Fruit fly (Drosophila melanogaster) ovary, adult (tissue): ENCODE data around the gene CG7896.

ENCODE experiments used
- CG17801 ChIP-seq: fragments of 200-800 bp; optimal IDR thresholded peaks from 2 replicates; lab custom pipeline; 2019; ENCODE audit warnings: missing biosample characterization, mild to moderate bottlenecking, missing genetic modification characterization, moderate library complexity; ENCODE audit not compliant: partially characterized antibody

The CG7896 gene

DNA sequence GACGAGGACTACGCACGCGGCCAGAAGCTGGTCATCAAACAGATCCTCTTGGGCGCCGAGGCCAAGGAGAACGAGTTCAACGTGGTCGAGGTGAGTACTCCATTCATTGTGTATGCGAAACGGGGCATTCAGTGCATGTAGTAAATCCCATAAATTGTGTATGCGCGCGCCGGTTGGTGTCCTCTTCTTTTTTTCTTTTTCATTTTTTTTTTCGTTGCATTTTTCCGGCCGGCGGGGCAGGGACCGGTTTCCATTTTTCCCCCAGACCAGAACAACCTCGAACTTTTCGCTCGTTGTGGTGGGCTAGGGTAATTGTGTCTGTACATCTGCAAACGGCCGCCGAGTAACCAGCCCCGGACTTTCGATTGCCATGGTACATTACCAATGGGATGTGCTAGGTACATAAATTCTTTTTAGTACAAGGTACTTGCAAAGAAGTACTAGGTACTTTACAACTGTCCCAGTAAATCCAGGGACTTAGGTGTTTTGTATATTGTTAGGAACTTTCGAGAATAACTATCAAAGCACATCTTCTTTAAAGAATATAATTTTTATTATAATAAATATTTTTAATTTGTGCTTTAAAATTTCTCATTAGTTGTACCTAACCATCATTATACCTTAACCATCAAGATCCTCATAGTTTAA, 22.2 kb downstream of the CG7896 start:
- no peak for TF ChIP-seq CG17801

- no peak for TF ChIP-seq CG17801
Observed at dm6 chr3R:30009173-30009572, 25.9 kb downstream of the CG7896 start, which contains the start of gene CG7912. TSS of gene CG7912 (minus strand) at chr3R:30009189.

DNA sequence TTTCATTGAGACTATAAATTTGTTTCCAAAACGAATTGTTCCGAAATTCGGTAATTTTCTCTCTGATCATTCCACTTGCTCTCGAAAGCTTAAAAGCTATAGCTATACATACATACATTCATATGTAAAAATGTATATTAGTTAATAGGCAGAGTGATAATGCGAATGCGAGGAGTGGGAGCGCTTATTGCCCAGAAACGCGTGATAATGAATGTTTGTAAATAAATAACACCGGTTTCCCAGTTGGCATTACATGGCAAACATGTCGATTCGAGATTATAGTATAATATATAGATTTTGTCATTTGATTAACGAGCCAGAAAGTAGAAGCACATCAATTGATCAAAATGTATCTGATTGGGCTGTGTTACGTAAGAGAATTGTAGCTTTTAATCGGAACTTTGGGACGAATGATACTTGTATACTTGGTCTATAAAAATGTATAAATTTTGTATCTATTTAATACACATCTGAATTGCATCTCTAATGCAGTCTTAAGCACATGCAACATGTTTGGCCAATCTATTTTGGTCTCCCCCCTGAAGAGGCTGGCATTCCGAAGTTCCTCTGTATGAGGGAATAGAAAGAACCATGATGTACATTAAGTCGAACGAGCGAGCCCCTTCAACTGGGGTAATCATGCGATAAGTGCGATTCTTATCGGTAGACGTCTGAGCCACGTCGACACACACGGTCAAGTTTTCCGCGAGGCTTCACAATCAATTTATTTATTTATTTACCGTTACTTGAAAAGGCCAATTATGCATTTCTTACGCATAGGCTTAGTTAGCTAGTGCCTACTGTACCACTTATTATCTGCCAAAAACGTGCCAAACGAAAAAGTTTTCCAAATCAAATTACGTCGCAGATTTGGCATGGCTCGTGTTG, 29.6 kb downstream of the CG7896 start:
- no peak for TF ChIP-seq CG17801

- TF ChIP-seq CG17801: no peak
Observed at dm6 chr3R:30013909-30014308, 30.7 kb downstream of the CG7896 start.

dm6 chr3R:30014480-30014879, 31.3 kb downstream of the CG7896 start:
- no peak for TF ChIP-seq CG17801

dm6 chr3R:30014977-30015514, 31.8 kb downstream of the CG7896 start, which contains the start of gene CG7920:
TSS of gene CG7920 (minus strand) at chr3R:30015284.
- TF ChIP-seq CG17801: peak; percentile 60

dm6 chr3R:30021009-30021408, 37.8 kb downstream of the CG7896 start:
- no peak for TF ChIP-seq CG17801

dm6 chr3R:30021559-30022451, 38.6 kb downstream of the CG7896 start, which contains the start of gene Mgat2:
TSS of gene Mgat2 (minus strand) at chr3R:30022221.
- peak; percentile 36 for TF ChIP-seq CG17801

DNA sequence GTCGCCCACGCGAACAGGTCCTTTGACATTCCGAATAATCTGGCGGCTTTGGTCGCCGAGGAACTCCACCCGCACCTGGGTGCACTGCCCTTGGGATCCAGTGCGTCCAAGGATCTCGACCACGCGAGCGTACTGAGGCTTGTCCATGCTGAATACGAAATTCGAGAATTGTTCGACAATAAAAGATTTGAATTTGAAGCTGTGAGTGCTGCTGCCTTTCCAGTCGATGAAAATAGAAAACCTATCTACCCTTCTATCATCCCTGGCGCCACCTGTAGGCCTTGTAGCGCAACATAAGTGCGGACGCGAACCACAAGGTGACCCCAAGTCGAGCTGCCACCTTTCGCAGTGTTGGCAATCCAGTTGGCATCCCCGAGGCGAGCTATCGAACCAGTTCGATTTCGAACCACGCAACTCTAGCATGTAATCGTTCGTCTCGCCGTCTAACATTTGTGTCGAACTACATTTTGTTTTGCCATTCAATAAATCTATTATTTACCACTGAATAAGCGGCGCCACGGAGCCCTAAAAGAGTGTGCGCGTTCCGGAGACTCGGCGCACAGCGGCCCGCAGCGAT, 39.3 kb downstream of the CG7896 start, which contains the start of the genes RpS28a and Axn:
Gene RpS28a (minus strand): TSS at position 197 of the 577 bp plus-strand sequence.
Gene Axn (plus strand): TSS at position 391 of the 577 bp plus-strand sequence.
- TF ChIP-seq CG17801: no peak

dm6 chr3R:30023445-30023844, 40.2 kb downstream of the CG7896 start:
- TF ChIP-seq CG17801: no peak

DNA sequence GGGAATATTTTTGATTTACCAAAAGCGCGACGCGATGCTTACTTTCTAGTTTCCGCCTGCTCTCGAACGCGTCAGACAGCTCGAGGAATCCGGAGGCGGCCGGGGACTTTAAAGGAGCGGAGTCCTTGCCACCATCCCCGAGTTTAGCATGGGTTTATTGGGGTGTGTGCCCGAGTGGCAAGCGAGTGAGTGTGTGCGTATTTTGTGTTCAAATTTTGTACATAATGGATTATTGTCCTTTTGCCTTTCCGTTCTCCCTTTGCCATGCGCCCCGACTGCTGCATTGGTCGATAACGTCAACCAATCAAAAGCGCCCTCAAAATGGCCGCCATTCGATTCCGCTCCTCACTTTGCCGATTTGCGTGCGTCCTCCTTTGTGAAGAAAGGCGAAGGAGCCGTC, 46.8 kb downstream of the CG7896 start:
- TF ChIP-seq CG17801: no peak

dm6 chr3R:30032281-30032680, 49.1 kb downstream of the CG7896 start:
- no peak for TF ChIP-seq CG17801

DNA sequence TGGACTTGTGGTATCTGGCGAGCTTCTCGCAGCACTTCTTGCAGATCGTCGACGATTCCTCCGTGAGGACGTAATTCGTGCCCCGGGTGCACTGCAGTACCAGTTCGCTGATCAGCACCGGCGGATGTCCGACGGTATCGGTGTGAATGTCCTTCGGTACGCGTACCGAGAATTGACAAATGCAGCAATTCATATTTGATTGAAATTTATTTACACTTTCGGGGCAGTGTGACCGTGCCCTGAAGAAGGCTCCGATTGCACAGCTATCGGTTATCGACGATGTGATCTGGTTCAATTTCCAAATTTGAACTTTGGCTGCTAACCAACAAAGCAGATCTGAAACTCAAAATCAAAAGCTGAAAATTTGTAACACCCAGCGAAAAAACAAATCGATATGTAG, 53.4 kb downstream of the CG7896 start, which contains the start of gene ZIPIC:
Gene ZIPIC (minus strand): TSS at position 262 of the 400 bp plus-strand sequence.
- TF ChIP-seq CG17801: no peak

- no peak for TF ChIP-seq CG17801
Observed at dm6 chr3R:30037630-30038029, 54.4 kb downstream of the CG7896 start, which contains the start of gene ocn. TSS of gene ocn (minus strand) at chr3R:30037730.

dm6 chr3R:30038628-30039027, 55.4 kb downstream of the CG7896 start, which contains the start of gene janB:
TSS of gene janB (minus strand) at chr3R:30038728.
- no peak for TF ChIP-seq CG17801
